Worm (Caenorhabditis elegans): ENCODE data around the gene F47B7.2.
A peak's percentile ranks its signal among the peaks of the same experiment; 100 is the strongest.

The F47B7.2 gene

DNA sequence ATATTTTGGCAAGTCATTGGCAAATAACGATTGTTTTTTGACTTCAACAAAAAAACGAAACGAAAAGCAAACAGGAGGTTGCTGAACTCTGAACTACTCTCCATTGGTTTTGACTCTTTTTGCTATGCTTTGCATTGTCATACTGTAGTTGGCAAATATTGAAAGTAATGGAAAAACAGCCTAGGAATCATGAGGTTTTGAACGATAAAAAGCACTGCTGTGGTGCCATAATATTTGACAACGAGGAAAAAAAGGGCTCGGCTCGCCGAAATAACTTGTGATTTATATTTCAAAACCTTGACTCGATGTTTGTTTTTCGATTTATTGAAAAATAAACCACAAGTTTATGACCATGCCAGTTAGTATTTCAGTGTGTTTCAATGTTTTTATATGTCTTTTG is 47.1 kb downstream of the F47B7.2 start:
- TF ChIP-seq pha-4 (tag; optimal IDR thresholded peaks at IDR 0.05) (peak; percentile 63), rpc-1 (optimal IDR thresholded peaks at IDR 0.05) (no peak), rpc-1 (tag; optimal IDR thresholded peaks at IDR 0.05) (no peak), Y95B8A.8 (GFP tag; IDR thresholded peaks at IDR 0.05) (no peak), F37B4.10 (GFP tag; IDR thresholded peaks at IDR 0.05) (no peak), nhr-120 (GFP tag; IDR thresholded peaks at IDR 0.05) (no peak), nfya-1 (tag; optimal IDR thresholded peaks at IDR 0.05; ENCODE audit: borderline replicate concordance, insufficient read depth) (no peak), ceh-40 (GFP tag; IDR thresholded peaks at IDR 0.05) (no peak), lin-26 (GFP tag; IDR thresholded peaks at IDR 0.05) (no peak), F10E7.11 (tag; optimal IDR thresholded peaks at IDR 0.05) (no peak), madf-8 (GFP tag; conservative IDR thresholded peaks at IDR 0.05) (no peak), cebp-1 (GFP tag; IDR thresholded peaks at IDR 0.05) (no peak), cebp-1 (tag; optimal IDR thresholded peaks at IDR 0.05) (peak; percentile 59), F57A8.1 (GFP tag; optimal IDR thresholded peaks at IDR 0.05) (no peak), mcd-1 (GFP tag; IDR thresholded peaks at IDR 0.05) (no peak)

DNA sequence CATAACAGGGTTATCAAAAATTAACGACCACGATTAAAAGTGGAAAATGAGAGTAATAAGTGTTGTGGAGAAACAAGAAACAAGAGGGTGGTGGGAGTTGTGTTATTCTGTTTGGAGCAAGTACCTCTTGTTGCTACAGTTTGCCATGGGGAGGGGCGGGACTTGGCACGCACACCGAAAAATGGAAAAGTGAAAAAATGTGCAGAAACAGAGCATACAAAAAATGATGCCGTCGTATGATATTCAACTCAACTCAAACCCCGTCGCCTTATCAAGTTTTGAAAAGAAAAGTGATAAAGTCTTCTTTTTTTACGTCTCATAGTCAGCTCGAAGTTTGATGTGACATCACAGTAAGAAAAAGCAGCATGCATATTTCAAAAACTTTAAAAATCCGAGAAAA is 48.1 kb downstream of the F47B7.2 start:
- no peak for TF ChIP-seq cebp-1 (GFP tag; IDR thresholded peaks at IDR 0.05)
- peak; percentile 17 for TF ChIP-seq cebp-1 (tag; optimal IDR thresholded peaks at IDR 0.05)
- no peak for TF ChIP-seq nhr-179 (tag; optimal IDR thresholded peaks at IDR 0.05)
- peak; percentile 50; the same call in 1 of the 2 replicates for TF ChIP-seq madf-3 (GFP tag; IDR thresholded peaks at IDR 0.05)
- peak; percentile 8 for TF ChIP-seq pha-4 (tag; optimal IDR thresholded peaks at IDR 0.05)
- no peak for TF ChIP-seq nfya-2 (GFP tag; IDR thresholded peaks at IDR 0.05)
- TF ChIP-seq nhr-80 (tag; optimal IDR thresholded peaks at IDR 0.05): peak; percentile 87
- TF ChIP-seq nfyb-1 (GFP tag; IDR thresholded peaks at IDR 0.05): 0 out of 2 replicates have a peak, but pooled peaks have one; percentile 40

DNA sequence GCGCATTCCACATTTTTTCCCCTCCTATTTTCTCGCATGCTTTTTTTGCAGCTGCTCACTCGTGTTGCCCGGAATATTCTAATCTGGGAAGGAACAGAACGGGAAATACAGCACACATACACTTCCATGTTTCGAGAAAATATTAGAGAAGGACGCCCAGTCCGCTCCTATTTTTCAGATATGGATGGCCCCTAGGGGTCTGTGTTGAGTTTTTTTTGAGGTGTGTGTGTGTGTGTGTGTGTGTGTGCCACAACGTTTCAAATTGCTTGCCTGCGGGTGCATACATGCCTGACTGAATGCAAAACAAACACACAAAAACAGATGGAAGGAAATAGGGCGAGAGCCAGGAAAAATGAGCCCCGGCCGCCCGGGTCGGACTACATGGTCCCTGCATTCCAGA is 49.0 kb downstream of the F47B7.2 start:
- TF ChIP-seq pbrm-1 (GFP tag; IDR thresholded peaks at IDR 0.05) (0 out of 2 replicates have a peak, but pooled peaks have one; percentile 6), him-1 (tag; optimal IDR thresholded peaks at IDR 0.05) (no peak), chd-7 (tag; optimal IDR thresholded peaks at IDR 0.05) (no peak), hrde-1 (tag; optimal IDR thresholded peaks at IDR 0.05; ENCODE audit: borderline replicate concordance) (no peak), T26A5.8 (tag; optimal IDR thresholded peaks at IDR 0.05) (no peak), dpl-1 (GFP tag; optimal IDR thresholded peaks at IDR 0.05) (no peak), zfh-2 (GFP tag; conservative IDR thresholded peaks at IDR 0.05) (peak; percentile 65), efl-1 (GFP tag; optimal IDR thresholded peaks at IDR 0.05) (no peak), F52B5.7 (tag; optimal IDR thresholded peaks at IDR 0.05) (no peak), ceh-40 (GFP tag; IDR thresholded peaks at IDR 0.05) (no peak), tbx-9 (tag; optimal IDR thresholded peaks at IDR 0.05; ENCODE audit: borderline replicate concordance) (no peak), nhr-179 (tag; optimal IDR thresholded peaks at IDR 0.05) (no peak)

DNA sequence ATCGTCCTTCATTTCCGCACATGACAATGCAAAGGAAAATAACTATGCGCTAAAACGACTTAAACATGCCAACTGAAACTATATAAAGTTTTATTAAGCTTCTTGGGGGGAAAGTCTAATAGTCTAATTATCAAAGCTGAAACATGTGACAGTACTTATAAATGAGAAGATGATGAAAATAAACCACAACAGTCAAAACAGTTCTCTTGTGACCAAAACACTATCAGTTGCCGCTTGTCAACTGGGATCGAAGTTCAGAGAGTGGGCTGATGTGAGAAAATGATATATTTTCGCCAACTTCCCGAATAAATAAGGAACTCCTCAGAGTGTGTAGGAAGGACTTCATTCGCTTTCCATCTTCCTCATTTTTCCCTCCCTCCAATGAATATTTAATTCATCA is 49.5 kb downstream of the F47B7.2 start:
- TF ChIP-seq nhr-80 (tag; optimal IDR thresholded peaks at IDR 0.05): peak; percentile 48
- TF ChIP-seq hlh-26 (GFP tag; conservative IDR thresholded peaks at IDR 0.05): no peak

DNA sequence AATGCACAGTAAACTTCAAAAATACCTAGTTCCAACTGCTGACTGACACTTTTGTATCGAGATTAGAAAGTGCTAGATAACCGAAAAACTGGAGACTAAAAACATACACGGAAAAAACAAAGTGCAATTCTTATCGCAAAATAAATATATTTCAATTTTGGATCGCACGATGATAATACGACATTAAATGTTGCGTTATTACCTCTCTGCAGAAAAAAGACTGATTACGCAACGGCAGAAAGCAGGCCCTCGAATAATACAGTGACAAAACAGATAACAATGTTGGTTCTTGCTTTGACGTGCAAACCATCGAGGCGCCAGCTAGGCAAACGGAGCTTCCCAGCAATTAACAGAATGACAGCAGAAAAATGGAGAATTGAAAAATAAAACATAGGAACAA is 51.3 kb downstream of the F47B7.2 start:
- TF ChIP-seq egrh-3 (GFP tag; IDR thresholded peaks at IDR 0.05): no peak
- TF ChIP-seq pha-4 (tag; optimal IDR thresholded peaks at IDR 0.05): peak; percentile 1
- TF ChIP-seq let-607 (tag; optimal IDR thresholded peaks at IDR 0.05): peak; percentile 39 to 79
- TF ChIP-seq atf-7 (tag; optimal IDR thresholded peaks at IDR 0.05): peak; percentile 59
- TF ChIP-seq F33H1.4 (GFP tag; IDR thresholded peaks at IDR 0.05): no peak
- no peak for TF ChIP-seq F39B2.1 (GFP tag; IDR thresholded peaks at IDR 0.05)
- TF ChIP-seq attf-5 (GFP tag; optimal IDR thresholded peaks at IDR 0.05): no peak
- TF ChIP-seq snpc-4 (GFP tag; optimal IDR thresholded peaks at IDR 0.05): no peak
- peak in 1 of 4 experiments; percentile 14 for TF ChIP-seq snpc-4 (tag; optimal IDR thresholded peaks at IDR 0.05)
- TF ChIP-seq xnd-1 (tag; optimal IDR thresholded peaks at IDR 0.05): no peak
- TF ChIP-seq F57A8.1 (GFP tag; optimal IDR thresholded peaks at IDR 0.05): no peak
- TF ChIP-seq madf-8 (GFP tag; conservative IDR thresholded peaks at IDR 0.05): no peak
- peak; percentile 32 for TF ChIP-seq unc-62 (GFP tag; optimal IDR thresholded peaks at IDR 0.05)
- TF ChIP-seq sea-2 (GFP tag; IDR thresholded peaks at IDR 0.05): no peak
- TF ChIP-seq ceh-58 (GFP tag; IDR thresholded peaks at IDR 0.05): no peak
- no peak; the same call in 1 of the 2 replicates for TF ChIP-seq cebp-1 (GFP tag; IDR thresholded peaks at IDR 0.05)
- TF ChIP-seq cebp-1 (tag; optimal IDR thresholded peaks at IDR 0.05): peak; percentile 66
- TF ChIP-seq lir-1 (GFP tag; conservative IDR thresholded peaks at IDR 0.05): no peak
